Worm (Caenorhabditis elegans): ENCODE data around the gene sre-35.

- TF ChIP-seq flt-1 (GFP tag; IDR thresholded peaks at IDR 0.05) (peak; percentile 97), klf-2 (GFP tag; conservative IDR thresholded peaks at IDR 0.05) (peak; percentile 98), ztf-29 (GFP tag; IDR thresholded peaks at IDR 0.05) (peak; percentile 100), ref-1 (GFP tag; conservative IDR thresholded peaks at IDR 0.05) (peak; percentile 88), med-1 (GFP tag; optimal IDR thresholded peaks at IDR 0.05; ENCODE audit: insufficient read depth) (peak; percentile 73), cog-1 (tag; optimal IDR thresholded peaks at IDR 0.05) (peak; percentile 83), tab-1 (GFP tag; IDR thresholded peaks at IDR 0.05) (peak; percentile 98), T22C8.4 (GFP tag; IDR thresholded peaks at IDR 0.05) (peak; percentile 96)
Measured at ce11 chrII:12494556-12495131, 42.0 kb upstream of the sre-35 start, which contains the start of gene col-85.
